Worm (Caenorhabditis elegans): Measurements from ENCODE around the gene M176.9.
"Not testable (repeated sequence)": the region's sequence is repeated elsewhere in the genome, so short reads cannot be mapped to it uniquely, and the experiment has no call there.

DNA sequence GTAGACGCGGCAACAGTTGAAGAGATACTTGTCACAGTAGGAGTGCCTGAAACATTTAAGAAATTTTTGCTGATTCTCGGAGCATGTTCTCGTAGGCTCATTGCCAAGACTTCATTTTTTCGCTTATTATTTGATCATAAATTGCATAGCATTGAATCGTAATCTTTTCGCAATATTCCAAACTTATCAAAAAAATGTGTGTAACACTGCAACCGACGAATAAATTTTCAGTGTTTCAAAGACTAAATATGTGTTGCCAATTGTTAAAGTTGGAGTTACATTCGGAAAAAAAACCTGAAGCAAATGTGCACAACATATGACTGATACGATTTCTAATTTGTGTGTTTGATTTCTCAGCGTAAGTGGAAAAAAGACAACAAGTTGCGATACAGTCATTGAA is 48.1 kb upstream of the M176.9 start, which contains the start of gene R09D1.14:
- TF ChIP-seq nhr-11, aly-2, ZK546.5 (tag; optimal IDR thresholded peaks at IDR 0.05): not testable (repeated sequence)
